Worm (Caenorhabditis elegans) whole organism, young adult: Measurements from ENCODE around the gene igcm-1.

Experiments used
- F57A8.1 ChIP-seq: fragments of 200-800 bp; sonication (Bioruptor generic); optimal IDR thresholded peaks from 2 replicates; lab custom pipeline; 2018; ENCODE audit warnings: mild to moderate bottlenecking, missing genetic modification characterization, moderate library complexity, missing compliant biosample characterization
- Y67H2A.10 ChIP-seq: fragments of 200-800 bp; sonication (Bioruptor generic); conservative IDR thresholded peaks from 2 replicates; pipeline ENCODE4 v1.3.6; 2022; ENCODE audit warnings: missing genetic modification reagents, missing genetic modification characterization, missing compliant biosample characterization
- die-1 ChIP-seq: sonication (generic microtip); optimal IDR thresholded peaks from 2 replicates; lab custom pipeline; 2016; ENCODE audit warnings: missing genotype, mild to moderate bottlenecking, missing genetic modification characterization, missing compliant biosample characterization
- lin-35 ChIP-seq, 3 experiments: fragments of 150-350 bp in 2 of 3; sonication (generic microtip) in 1 of 3; optimal IDR thresholded peaks; 2 replicates each; lab custom pipeline; 2014 to 2018; ENCODE audit warnings: missing biosample characterization in 3 of 3, missing genetic modification characterization in 3 of 3, missing genetic modification reagents in 3 of 3
- madf-3 ChIP-seq: fragments of 200-800 bp; sonication (Bioruptor generic); IDR thresholded peaks from 2 replicates; pipeline ENCODE4 v1.3.6; 2022; ENCODE audit warnings: missing genetic modification reagents, missing genetic modification characterization, missing compliant biosample characterization
- madf-6 ChIP-seq: fragments of 200-800 bp; sonication (Bioruptor generic); IDR thresholded peaks from 2 replicates; pipeline ENCODE4 v1.3.6; 2022; ENCODE audit warnings: missing genetic modification reagents, missing genetic modification characterization, missing compliant biosample characterization
- mes-4 ChIP-seq: sonication (generic microtip); optimal IDR thresholded peaks from 2 replicates; lab custom pipeline; 2016; ENCODE audit warnings: missing genotype, missing genetic modification characterization, missing compliant biosample characterization
- snpc-4 ChIP-seq, 5 experiments: fragments of 150-350 bp in 1 of 5; sonication (generic microtip) in 4 of 5; optimal IDR thresholded peaks; 2 replicates each; lab custom pipeline; 2014 to 2018; ENCODE audit warnings: missing genetic modification characterization in 5 of 5, missing biosample characterization in 3 of 5, antibody characterized with exemption in 2 of 5, mild to moderate bottlenecking in 2 of 5, missing compliant biosample characterization in 2 of 5, missing genotype in 2 of 5, moderate library complexity in 2 of 5, missing genetic modification reagents in 1 of 5
- ztf-26 ChIP-seq: sonication (generic microtip); optimal IDR thresholded peaks from 2 replicates; lab custom pipeline; 2017; ENCODE audit warnings: missing genetic modification characterization, missing compliant biosample characterization

DNA sequence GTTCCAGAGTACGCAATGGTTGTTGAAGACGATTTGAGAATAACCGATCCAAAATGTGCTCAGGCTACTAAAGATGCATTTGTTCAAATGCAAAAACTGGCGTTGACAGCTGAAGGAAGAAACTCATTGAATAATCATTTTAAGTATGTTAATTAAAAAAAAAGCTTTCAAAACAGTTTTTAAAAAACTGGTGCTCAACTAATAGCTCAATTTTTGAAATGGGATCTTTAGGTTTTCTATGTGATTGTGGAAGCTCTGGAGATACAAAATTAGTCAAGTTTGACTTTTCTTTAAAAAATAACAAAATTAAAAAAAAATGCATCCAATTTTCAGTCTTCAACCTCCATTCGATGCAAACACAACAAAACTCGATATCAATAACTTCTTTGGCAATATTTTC, 22.3 kb upstream of the igcm-1 start:
- TF ChIP-seq mes-4 (no peak), madf-6 (GFP tag; lab: Robert Waterston, UW) (no peak), madf-3 (GFP tag; lab: Robert Waterston, UW) (no peak), snpc-4 (GFP tag; optimal IDR thresholded peaks at IDR 0.05; lab: Kevin White, UChicago) (no peak), snpc-4 (tag; optimal IDR thresholded peaks at IDR 0.05; lab: Kevin White, UChicago) (no peak), Y67H2A.10 (no peak), F57A8.1 (GFP tag; lab: Kevin White, UChicago) (no peak), lin-35 (GFP tag; optimal IDR thresholded peaks at IDR 0.05; lab: Kevin White, UChicago) (no peak), die-1 (tag; lab: Kevin White, UChicago) (no peak), ztf-26 (no peak)
